Fruit fly (Drosophila melanogaster) whole organism: ENCODE data around the gene CG5676.

Experiments used
- CG8478 ChIP-seq: fragments of >200 bp; optimal IDR thresholded peaks from 2 replicates; lab custom pipeline; 2018; ENCODE audit warnings: inconsistent platforms
- Dll ChIP-seq: fragments of >200 bp; optimal IDR thresholded peaks from 2 replicates; lab custom pipeline; 2017
- EcR ChIP-seq, 2 experiments: fragments of >200 bp; optimal IDR thresholded peaks; 2 replicates each; lab custom pipeline; 2017; ENCODE audit warnings: missing biosample characterization in 2 of 2, missing genetic modification characterization in 2 of 2, missing genetic modification reagents in 2 of 2
- pan ChIP-seq: fragments of >200 bp; optimal IDR thresholded peaks from 2 replicates; lab custom pipeline; 2017
- psq ChIP-seq: fragments of >200 bp; optimal IDR thresholded peaks from 2 replicates; lab custom pipeline; 2017
- usp ChIP-seq: fragments of >200 bp; optimal IDR thresholded peaks from 2 replicates; lab custom pipeline; 2017; ENCODE audit warnings: missing biosample characterization, missing genetic modification characterization, mixed read lengths

The CG5676 gene

dm6 chr2L:10232152-10232816 is 23.4 kb downstream of the CG5676 start, which contains the start of gene eEF1delta:
TSS of gene eEF1delta (plus strand) at chr2L:10232507.
- TF ChIP-seq usp = no peak
- TF ChIP-seq CG8478 (lab: Kevin White, UChicago) = no peak
- no peak for TF ChIP-seq EcR (GFP tag; optimal IDR thresholded peaks at IDR 0.05; lab: Kevin White, UChicago)
- TF ChIP-seq pan (lab: Kevin White, UChicago) = no peak
- TF ChIP-seq psq (lab: Kevin White, UChicago) = no peak
- no peak for TF ChIP-seq Dll

dm6 chr2L:10231510-10231909 is 24.2 kb downstream of the CG5676 start, which contains the start of gene ova:
TSS of gene ova (minus strand) at chr2L:10231692.
- TF ChIP-seq EcR (GFP tag; optimal IDR thresholded peaks at IDR 0.05; lab: Kevin White, UChicago) (no peak), pan (lab: Kevin White, UChicago) (no peak), usp (no peak), psq (lab: Kevin White, UChicago) (no peak), Dll (no peak), CG8478 (lab: Kevin White, UChicago) (no peak)

dm6 chr2L:10231092-10231494 is 24.6 kb downstream of the CG5676 start:
- TF ChIP-seq CG8478 (lab: Kevin White, UChicago) (no peak), pan (lab: Kevin White, UChicago) (no peak), usp (no peak), EcR (GFP tag; optimal IDR thresholded peaks at IDR 0.05; lab: Kevin White, UChicago) (no peak), psq (lab: Kevin White, UChicago) (no peak), Dll (no peak)

DNA sequence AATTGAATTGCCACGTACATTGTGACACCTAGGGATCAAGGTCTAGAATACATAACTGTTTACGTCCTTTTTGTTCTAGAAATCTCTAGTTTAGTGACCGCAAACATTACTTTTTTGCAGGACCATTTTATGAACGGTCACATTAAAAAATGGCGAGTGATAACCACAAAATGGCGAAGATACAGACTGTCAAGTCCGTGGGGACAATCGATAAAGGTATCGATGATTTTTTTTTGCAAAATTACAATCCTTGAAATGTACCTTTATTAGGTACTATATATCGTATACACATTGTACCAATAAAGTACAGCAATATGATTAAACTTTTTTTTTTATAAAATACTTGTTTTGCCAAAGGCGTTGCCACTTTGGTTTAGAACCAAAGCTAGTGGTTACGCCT is 25.2 kb downstream of the CG5676 start:
- TF ChIP-seq EcR (GFP tag; optimal IDR thresholded peaks at IDR 0.05; lab: Kevin White, UChicago) (no peak), usp (no peak), Dll (no peak), psq (lab: Kevin White, UChicago) (no peak), pan (lab: Kevin White, UChicago) (no peak), CG8478 (lab: Kevin White, UChicago) (no peak)

- no peak for TF ChIP-seq EcR (GFP tag; optimal IDR thresholded peaks at IDR 0.05; lab: Kevin White, UChicago)
- no peak for TF ChIP-seq pan (lab: Kevin White, UChicago)
- TF ChIP-seq Dll = no peak
- TF ChIP-seq usp = no peak
- no peak for TF ChIP-seq CG8478 (lab: Kevin White, UChicago)
- TF ChIP-seq psq (lab: Kevin White, UChicago) = no peak
These were observed 28.8 kb downstream of the CG5676 start, which contains the start of gene CG5708 for dm6 chr2L:10226724-10227407. TSS of gene CG5708 (minus strand) at chr2L:10226808.

- no peak for TF ChIP-seq psq (lab: Kevin White, UChicago)
- TF ChIP-seq EcR (GFP tag; optimal IDR thresholded peaks at IDR 0.05; lab: Kevin White, UChicago) = no peak
- TF ChIP-seq pan (lab: Kevin White, UChicago) = no peak
- TF ChIP-seq usp = no peak
- TF ChIP-seq CG8478 (lab: Kevin White, UChicago) = no peak
- TF ChIP-seq Dll = no peak
These were observed 29.4 kb downstream of the CG5676 start for dm6 chr2L:10226213-10226723.

dm6 chr2L:10222550-10223231 is 33.0 kb downstream of the CG5676 start, which contains the start of gene Bcs1:
TSS of gene Bcs1 (plus strand) at chr2L:10222657.
- TF ChIP-seq psq (lab: Kevin White, UChicago) (no peak), EcR (GFP tag; optimal IDR thresholded peaks at IDR 0.05; lab: Kevin White, UChicago) (no peak), usp (no peak), pan (lab: Kevin White, UChicago) (no peak), Dll (no peak), CG8478 (lab: Kevin White, UChicago) (no peak)

- TF ChIP-seq usp (no peak), psq (lab: Kevin White, UChicago) (no peak), Dll (no peak), EcR (GFP tag; optimal IDR thresholded peaks at IDR 0.05; lab: Kevin White, UChicago) (no peak), CG8478 (lab: Kevin White, UChicago) (no peak), pan (lab: Kevin White, UChicago) (no peak)
These were observed 34.3 kb downstream of the CG5676 start for dm6 chr2L:10221387-10221705.

- TF ChIP-seq psq (lab: Kevin White, UChicago) (no peak), usp (no peak), EcR (GFP tag; optimal IDR thresholded peaks at IDR 0.05; lab: Kevin White, UChicago) (no peak), CG8478 (lab: Kevin White, UChicago) (no peak), Dll (no peak), pan (lab: Kevin White, UChicago) (no peak)
These were observed 34.9 kb downstream of the CG5676 start, which contains the start of the genes Npc1a and Prosalpha6 for dm6 chr2L:10220501-10221386. TSS of gene Npc1a (minus strand) at chr2L:10221216. TSS of gene Prosalpha6 (plus strand) at chr2L:10221351.

- TF ChIP-seq EcR (GFP tag; optimal IDR thresholded peaks at IDR 0.05; lab: Kevin White, UChicago) = no peak
These were observed 35.7 kb downstream of the CG5676 start for dm6 chr2L:10220010-10220409.
